Worm (Caenorhabditis elegans) whole organism, young adult: Measurements from ENCODE around the gene T24D5.2.

ENCODE experiments used
- B0035.1 ChIP-seq: sonication (generic microtip); optimal IDR thresholded peaks from 2 replicates; lab custom pipeline; 2016; ENCODE audit warnings: missing genetic modification characterization, mild to moderate bottlenecking, missing compliant biosample characterization, missing genotype, missing genetic modification reagents
- C06A6.2 ChIP-seq: fragments of 200-800 bp; sonication (Bioruptor generic); conservative IDR thresholded peaks from 2 replicates; pipeline ENCODE4 v1.3.6; 2022; ENCODE audit warnings: missing genetic modification characterization, missing compliant biosample characterization
- F37B4.10 ChIP-seq: fragments of 200-800 bp; sonication (Bioruptor generic); IDR thresholded peaks from 2 replicates; pipeline ENCODE4 v1.3.6; 2022; ENCODE audit warnings: missing genetic modification characterization, missing compliant biosample characterization
- F39B2.1 ChIP-seq: fragments of 200-800 bp; sonication (Bioruptor generic); IDR thresholded peaks from 2 replicates; pipeline ENCODE4 v1.3.6; 2022; ENCODE audit warnings: missing genetic modification reagents, missing genetic modification characterization, missing compliant biosample characterization
- K11D2.4 ChIP-seq: fragments of 200-800 bp; sonication (Bioruptor generic); IDR thresholded peaks from 2 replicates; pipeline ENCODE4 v1.3.6; 2022; ENCODE audit warnings: missing genetic modification reagents, missing genetic modification characterization, missing compliant biosample characterization
- Y95B8A.8 ChIP-seq: fragments of 200-800 bp; sonication (Bioruptor generic); IDR thresholded peaks from 2 replicates; pipeline ENCODE4 v1.3.6; 2022; ENCODE audit warnings: missing genetic modification reagents, missing genetic modification characterization, missing compliant biosample characterization
- ZK185.1 ChIP-seq: sonication (generic microtip); optimal IDR thresholded peaks from 2 replicates; lab custom pipeline; 2016; ENCODE audit warnings: mild to moderate bottlenecking, missing genetic modification characterization, missing compliant biosample characterization; ENCODE audit not compliant: poor library complexity, severe bottlenecking
- aptf-3 ChIP-seq: fragments of 200-800 bp; sonication (Bioruptor generic); IDR thresholded peaks from 2 replicates; pipeline ENCODE4 v1.3.6; 2022; ENCODE audit warnings: missing genetic modification characterization, missing compliant biosample characterization
- athp-1 ChIP-seq: sonication (generic microtip); optimal IDR thresholded peaks from 2 replicates; lab custom pipeline; 2017; ENCODE audit warnings: mild to moderate bottlenecking, missing genetic modification characterization, missing compliant biosample characterization
- bed-1 ChIP-seq: fragments of 200-800 bp; sonication (Bioruptor generic); IDR thresholded peaks from 2 replicates; pipeline ENCODE4 v1.3.6; 2022; ENCODE audit warnings: missing genetic modification reagents, missing genetic modification characterization, missing compliant biosample characterization
- bed-2 ChIP-seq: fragments of 200-800 bp; sonication (Bioruptor generic); IDR thresholded peaks from 2 replicates; pipeline ENCODE4 v1.3.6; 2022; ENCODE audit warnings: missing genetic modification reagents, missing genetic modification characterization, missing compliant biosample characterization
- ccch-3 ChIP-seq: fragments of 200-800 bp; sonication (Bioruptor generic); optimal IDR thresholded peaks from 2 replicates; lab custom pipeline; 2018; ENCODE audit warnings: mild to moderate bottlenecking, missing genetic modification characterization, missing compliant biosample characterization
- cebp-2 ChIP-seq: fragments of 200-800 bp; sonication (Bioruptor generic); IDR thresholded peaks from 2 replicates; pipeline ENCODE4 v1.3.6; 2022; ENCODE audit warnings: missing genetic modification characterization, missing compliant biosample characterization
- ceh-27 ChIP-seq: fragments of 200-800 bp; sonication (Bioruptor generic); optimal IDR thresholded peaks from 2 replicates; lab custom pipeline; 2018; ENCODE audit warnings: mild to moderate bottlenecking, missing genetic modification characterization, moderate library complexity, missing compliant biosample characterization
- ceh-79 ChIP-seq: sonication (generic microtip); optimal IDR thresholded peaks from 2 replicates; lab custom pipeline; 2017; ENCODE audit warnings: mild to moderate bottlenecking, missing genetic modification characterization, missing compliant biosample characterization
- dpff-1 ChIP-seq: sonication (generic microtip); optimal IDR thresholded peaks from 2 replicates; lab custom pipeline; 2017; ENCODE audit warnings: mild to moderate bottlenecking, missing genetic modification characterization, missing compliant biosample characterization
- dpl-1 ChIP-seq: fragments of 150-350 bp; optimal IDR thresholded peaks from 2 replicates; lab custom pipeline; 2014; ENCODE audit warnings: missing biosample characterization, missing genetic modification reagents, missing genetic modification characterization
- egrh-3 ChIP-seq: fragments of 200-800 bp; sonication (Bioruptor generic); IDR thresholded peaks from 2 replicates; pipeline ENCODE4 v1.3.6; 2022; ENCODE audit warnings: missing genetic modification reagents, missing genetic modification characterization, missing compliant biosample characterization
- ets-4 ChIP-seq: fragments of 200-800 bp; sonication (Bioruptor generic); optimal IDR thresholded peaks from 2 replicates; lab custom pipeline; 2018; ENCODE audit warnings: mild to moderate bottlenecking, missing genetic modification characterization, missing compliant biosample characterization
- hmg-1.2 ChIP-seq: fragments of 200-800 bp; sonication (Bioruptor generic); IDR thresholded peaks from 2 replicates; pipeline ENCODE4 v1.3.6; 2022; ENCODE audit warnings: missing genetic modification reagents, missing genetic modification characterization, missing compliant biosample characterization
- hmg-20 ChIP-seq: fragments of 200-800 bp; sonication (Bioruptor generic); IDR thresholded peaks from 2 replicates; pipeline ENCODE4 v1.3.6; 2022; ENCODE audit warnings: missing genetic modification reagents, missing genetic modification characterization, missing compliant biosample characterization
- hsf-1 ChIP-seq: fragments of 200-800 bp; sonication (Bioruptor generic); IDR thresholded peaks from 2 replicates; pipeline ENCODE4 v1.3.6; 2022; ENCODE audit warnings: missing genetic modification reagents, missing genetic modification characterization, missing compliant biosample characterization
- lag-1 ChIP-seq: fragments of 200-800 bp; sonication (Bioruptor generic); IDR thresholded peaks from 2 replicates; pipeline ENCODE4 v1.3.6; 2022; ENCODE audit warnings: missing genetic modification reagents, missing genetic modification characterization, missing compliant biosample characterization
- let-526 ChIP-seq: fragments of 200-800 bp; sonication (Bioruptor generic); IDR thresholded peaks from 2 replicates; pipeline ENCODE4 v1.3.6; 2022; ENCODE audit warnings: missing genetic modification reagents, missing genetic modification characterization, missing compliant biosample characterization
- lin-26 ChIP-seq: fragments of 200-800 bp; sonication (Bioruptor generic); IDR thresholded peaks from 2 replicates; pipeline ENCODE4 v1.3.6; 2022; ENCODE audit warnings: missing genetic modification reagents, missing genetic modification characterization, missing compliant biosample characterization
- lin-35 ChIP-seq, 3 experiments: fragments of 150-350 bp in 2 of 3; sonication (generic microtip) in 1 of 3; optimal IDR thresholded peaks; 2 replicates each; lab custom pipeline; 2014 to 2018; ENCODE audit warnings: missing biosample characterization in 3 of 3, missing genetic modification characterization in 3 of 3, missing genetic modification reagents in 3 of 3
- lsy-27 ChIP-seq: sonication (generic microtip); optimal IDR thresholded peaks from 2 replicates; lab custom pipeline; 2017; ENCODE audit warnings: missing genetic modification characterization, mild to moderate bottlenecking, missing compliant biosample characterization, antibody characterized with exemption, missing genotype, borderline replicate concordance; ENCODE audit not compliant: insufficient read depth
- madf-3 ChIP-seq: fragments of 200-800 bp; sonication (Bioruptor generic); IDR thresholded peaks from 2 replicates; pipeline ENCODE4 v1.3.6; 2022; ENCODE audit warnings: missing genetic modification reagents, missing genetic modification characterization, missing compliant biosample characterization
- madf-6 ChIP-seq: fragments of 200-800 bp; sonication (Bioruptor generic); IDR thresholded peaks from 2 replicates; pipeline ENCODE4 v1.3.6; 2022; ENCODE audit warnings: missing genetic modification reagents, missing genetic modification characterization, missing compliant biosample characterization
- mcd-1 ChIP-seq: fragments of 200-800 bp; sonication (Bioruptor generic); IDR thresholded peaks from 2 replicates; pipeline ENCODE4 v1.3.6; 2022; ENCODE audit warnings: missing genetic modification reagents, missing genetic modification characterization, missing compliant biosample characterization
- mes-4 ChIP-seq: sonication (generic microtip); optimal IDR thresholded peaks from 2 replicates; lab custom pipeline; 2016; ENCODE audit warnings: missing genotype, missing genetic modification characterization, missing compliant biosample characterization
- nfyb-1 ChIP-seq: fragments of 200-800 bp; sonication (Bioruptor generic); IDR thresholded peaks from 2 replicates; pipeline ENCODE4 v1.3.6; 2022; ENCODE audit warnings: missing genetic modification reagents, missing genetic modification characterization, missing compliant biosample characterization
- nhr-80 ChIP-seq: sonication (generic microtip); optimal IDR thresholded peaks from 2 replicates; lab custom pipeline; 2016; ENCODE audit warnings: missing genetic modification characterization, missing compliant biosample characterization
- nhr-90 ChIP-seq: sonication (generic microtip); optimal IDR thresholded peaks from 2 replicates; lab custom pipeline; 2016; ENCODE audit warnings: missing genotype, mild to moderate bottlenecking, missing genetic modification characterization, missing compliant biosample characterization
- repo-1 ChIP-seq: sonication (generic microtip); optimal IDR thresholded peaks from 2 replicates; lab custom pipeline; 2017; ENCODE audit warnings: mild to moderate bottlenecking, missing genetic modification characterization, missing compliant biosample characterization
- snpc-1.1 ChIP-seq: sonication (generic microtip); optimal IDR thresholded peaks from 2 replicates; lab custom pipeline; 2017; ENCODE audit warnings: missing genetic modification characterization, mild to moderate bottlenecking, missing compliant biosample characterization, antibody characterized with exemption, moderate library complexity, missing genotype, missing genetic modification reagents; ENCODE audit not compliant: insufficient read depth
- snpc-1.3 ChIP-seq: sonication (generic microtip); optimal IDR thresholded peaks from 2 replicates; lab custom pipeline; 2017; ENCODE audit warnings: missing genetic modification characterization, mild to moderate bottlenecking, missing compliant biosample characterization, antibody characterized with exemption, moderate library complexity, missing genotype, missing genetic modification reagents; ENCODE audit not compliant: insufficient read depth
- snpc-3.4 ChIP-seq: sonication (generic microtip); optimal IDR thresholded peaks from 2 replicates; lab custom pipeline; 2017; ENCODE audit warnings: missing genetic modification characterization, mild to moderate bottlenecking, missing compliant biosample characterization, antibody characterized with exemption, moderate library complexity, missing genotype, missing genetic modification reagents
- sptf-2 ChIP-seq: fragments of 200-800 bp; sonication (Bioruptor generic); optimal IDR thresholded peaks from 2 replicates; lab custom pipeline; 2018; ENCODE audit warnings: mild to moderate bottlenecking, missing genetic modification characterization, missing compliant biosample characterization
- tlf-1 ChIP-seq: fragments of 200-800 bp; sonication (Bioruptor generic); optimal IDR thresholded peaks from 2 replicates; lab custom pipeline; 2018; ENCODE audit warnings: mild to moderate bottlenecking, missing genetic modification characterization, missing compliant biosample characterization
- zim-3 ChIP-seq: sonication (generic microtip); optimal IDR thresholded peaks from 2 replicates; lab custom pipeline; 2017; ENCODE audit warnings: mild to moderate bottlenecking, missing genetic modification characterization, moderate library complexity, missing compliant biosample characterization
- ztf-22 ChIP-seq: fragments of 200-800 bp; sonication (Bioruptor generic); optimal IDR thresholded peaks from 2 replicates; lab custom pipeline; 2018; ENCODE audit warnings: mild to moderate bottlenecking, missing genetic modification characterization, moderate library complexity, missing compliant biosample characterization
- ztf-25 ChIP-seq: fragments of 200-800 bp; sonication (Bioruptor generic); IDR thresholded peaks from 2 replicates; pipeline ENCODE4 v1.3.6; 2022; ENCODE audit warnings: missing genetic modification reagents, missing genetic modification characterization, missing compliant biosample characterization
- ztf-6 ChIP-seq: fragments of 200-800 bp; sonication (Bioruptor generic); IDR thresholded peaks from 2 replicates; pipeline ENCODE4 v1.3.6; 2022; ENCODE audit warnings: missing genetic modification reagents, missing genetic modification characterization, missing compliant biosample characterization

Gene T24D5.2

DNA sequence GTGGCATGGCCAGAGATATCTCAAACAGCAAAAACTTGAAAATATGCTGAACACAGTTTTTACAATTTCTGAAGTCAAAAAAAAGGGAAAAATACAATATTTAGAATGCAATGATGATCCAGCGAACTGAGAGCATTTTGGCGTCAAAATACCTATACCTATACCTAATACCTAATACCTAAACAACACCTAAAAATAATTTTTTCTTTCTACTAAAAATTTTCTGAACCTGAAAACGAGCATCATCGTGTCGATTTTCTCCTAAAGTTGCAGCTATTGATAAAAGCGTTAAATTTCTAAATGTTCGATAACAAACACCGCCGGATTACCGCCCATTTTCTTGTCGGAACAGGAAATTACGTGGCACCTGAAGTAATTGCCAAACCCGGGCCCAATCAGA, 10.6 kb upstream of the T24D5.2 start, which contains the start of gene T24D5.4:
T24D5.4 (plus strand) TSS at position 301 of the 400 bp plus-strand sequence.
- no peak for TF ChIP-seq snpc-3.4 (tag; lab: Kevin White, UChicago)
- TF ChIP-seq mes-4 (tag; lab: Kevin White, UChicago), result no peak
- no peak for TF ChIP-seq snpc-1.1 (tag; lab: Kevin White, UChicago)
- no peak for TF ChIP-seq ZK185.1 (tag; lab: Kevin White, UChicago)
- no peak for TF ChIP-seq repo-1 (tag; lab: Kevin White, UChicago)
- no peak for TF ChIP-seq lin-26 (GFP tag; lab: Robert Waterston, UW)
- TF ChIP-seq ccch-3 (GFP tag; lab: Kevin White, UChicago), result no peak
- no peak for TF ChIP-seq hmg-1.2 (GFP tag; lab: Robert Waterston, UW)
- TF ChIP-seq ceh-79, result no peak
- no peak for TF ChIP-seq bed-2 (GFP tag; lab: Robert Waterston, UW)
- no peak for TF ChIP-seq aptf-3
- TF ChIP-seq mcd-1, result no peak
- no peak for TF ChIP-seq dpff-1 (tag; lab: Kevin White, UChicago)
- no peak for TF ChIP-seq egrh-3 (GFP tag; lab: Robert Waterston, UW)
- TF ChIP-seq tlf-1 (GFP tag; lab: Kevin White, UChicago), result no peak
- TF ChIP-seq hmg-20 (GFP tag; lab: Robert Waterston, UW), result no peak

DNA sequence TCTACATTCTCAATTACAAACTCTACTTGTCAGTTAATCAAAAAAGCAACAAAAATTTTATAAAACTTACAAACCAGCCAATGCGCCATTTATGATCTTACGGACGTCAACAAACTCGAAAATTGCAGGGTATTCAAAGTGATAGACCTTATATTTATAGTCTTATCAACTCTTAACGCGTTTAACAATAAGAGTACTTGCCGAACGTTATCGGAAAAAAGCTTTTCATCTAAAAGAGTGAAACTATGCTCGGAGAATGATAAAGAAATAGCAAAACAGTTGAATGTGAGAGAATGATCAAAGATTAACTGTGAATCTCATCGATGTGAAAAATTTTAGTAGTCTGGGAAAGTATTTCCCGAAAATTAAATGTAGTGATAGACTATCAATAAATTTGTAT, 9.7 kb upstream of the T24D5.2 start:
- TF ChIP-seq nhr-80 (tag; lab: Kevin White, UChicago) (peak; percentile 74), lin-35 (GFP tag; optimal IDR thresholded peaks at IDR 0.05; lab: Kevin White, UChicago) (no peak)

DNA sequence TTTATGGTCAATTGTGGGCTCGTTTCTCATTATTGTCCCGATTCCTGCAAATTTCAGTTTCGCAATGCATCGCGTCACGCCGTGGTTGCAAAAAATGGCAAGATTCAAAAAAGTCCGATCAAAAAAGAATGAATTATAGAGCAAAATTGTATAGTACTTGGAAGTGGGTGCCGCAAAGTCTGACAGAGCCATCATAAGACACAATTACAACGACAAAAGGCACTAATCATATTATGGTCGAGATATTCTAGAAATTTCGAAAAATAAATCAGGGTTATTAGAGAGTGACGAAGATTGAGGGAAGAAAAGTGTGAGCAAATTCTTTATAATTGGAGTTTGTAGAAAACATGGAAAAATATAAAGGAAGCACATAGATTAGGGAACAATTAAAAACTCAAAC, 9.0 kb upstream of the T24D5.2 start:
- no peak for TF ChIP-seq ets-4 (GFP tag; lab: Kevin White, UChicago)
- TF ChIP-seq B0035.1 (tag; lab: Kevin White, UChicago), result no peak
- no peak for TF ChIP-seq madf-3 (GFP tag; lab: Robert Waterston, UW)
- TF ChIP-seq let-526, result no peak
- TF ChIP-seq zim-3 (tag; lab: Kevin White, UChicago), result no peak
- TF ChIP-seq F39B2.1 (GFP tag; lab: Robert Waterston, UW), result no peak
- no peak for TF ChIP-seq lag-1
- TF ChIP-seq K11D2.4, result no peak
- TF ChIP-seq lin-35 (GFP tag; optimal IDR thresholded peaks at IDR 0.05; lab: Kevin White, UChicago), result no peak
- no peak for TF ChIP-seq repo-1 (tag; lab: Kevin White, UChicago)
- no peak for TF ChIP-seq Y95B8A.8
- no peak for TF ChIP-seq madf-6 (GFP tag; lab: Robert Waterston, UW)
- TF ChIP-seq snpc-1.3 (tag; lab: Kevin White, UChicago), result no peak
- TF ChIP-seq athp-1, result no peak

DNA sequence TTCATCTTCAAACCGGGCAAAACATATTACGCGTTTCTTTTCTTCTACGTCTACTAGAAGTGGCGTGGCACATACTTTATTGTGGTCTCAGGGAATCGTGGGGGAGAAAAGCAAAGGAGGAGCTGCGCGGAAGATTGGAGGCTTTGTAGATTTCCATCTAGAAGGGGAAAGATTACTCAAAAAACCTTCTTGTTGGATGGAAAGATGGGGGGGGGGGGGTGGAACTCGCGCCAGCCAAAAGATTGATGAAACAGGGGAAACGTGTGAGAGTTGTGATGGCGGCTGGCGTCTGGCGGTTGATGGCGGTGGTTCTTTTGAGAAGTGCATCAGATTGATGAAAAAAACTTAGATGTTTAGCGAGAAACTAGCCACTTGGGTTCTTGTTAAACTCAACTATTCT, 3.3 kb upstream of the T24D5.2 start:
- TF ChIP-seq ztf-25 (GFP tag; lab: Robert Waterston, UW) (no peak), lin-35 (GFP tag; optimal IDR thresholded peaks at IDR 0.05; lab: Kevin White, UChicago) (no peak), nhr-90 (no peak), cebp-2 (GFP tag; lab: Robert Waterston, UW) (no peak), hsf-1 (GFP tag; lab: Robert Waterston, UW) (no peak), ceh-27 (GFP tag; lab: Kevin White, UChicago) (no peak), sptf-2 (no peak), F37B4.10 (GFP tag; lab: Robert Waterston, UW) (no peak), lsy-27 (tag; lab: Kevin White, UChicago) (no peak), C06A6.2 (GFP tag; lab: Robert Waterston, UW) (no peak), dpl-1 (GFP tag; lab: Kevin White, UChicago) (no peak), ztf-6 (GFP tag; lab: Robert Waterston, UW) (no peak), bed-1 (GFP tag; lab: Robert Waterston, UW) (no peak), egrh-3 (GFP tag; lab: Robert Waterston, UW) (no peak), nfyb-1 (GFP tag; lab: Robert Waterston, UW) (no peak), ztf-22 (GFP tag; lab: Kevin White, UChicago) (no peak)
